Fruit fly (Drosophila melanogaster): ENCODE measurements around the gene CG32447.
A peak's percentile ranks its signal among the peaks of the same experiment; 100 is the strongest.

The CG32447 gene

dm6 chr3L:21652768-21653167 lies 53.4 kb downstream of the CG32447 start:
- TF ChIP-seq D1 (tag; optimal IDR thresholded peaks at IDR 0.05) (peak; percentile 66), EcR (GFP tag; optimal IDR thresholded peaks at IDR 0.05) (peak; percentile 58), CG8301 (tag; optimal IDR thresholded peaks at IDR 0.05) (no peak)

dm6 chr3L:21652124-21652523 lies 54.0 kb downstream of the CG32447 start:
- TF ChIP-seq fd96Ca (GFP tag; IDR thresholded peaks at IDR 0.05) (no peak), CG10348 (GFP tag; IDR thresholded peaks at IDR 0.05) (no peak), CG17806 (tag; optimal IDR thresholded peaks at IDR 0.05) (no peak), EcR (GFP tag; optimal IDR thresholded peaks at IDR 0.05) (no peak), Ets98B (GFP tag; IDR thresholded peaks at IDR 0.05) (no peak), CG14655 (GFP tag; optimal IDR thresholded peaks at IDR 0.05) (no peak), CG4496 (GFP tag; IDR thresholded peaks at IDR 0.05) (no peak), CG8159 (tag; optimal IDR thresholded peaks at IDR 0.05) (no peak), Pif1B (GFP tag; optimal IDR thresholded peaks at IDR 0.05) (no peak), D1 (tag; optimal IDR thresholded peaks at IDR 0.05) (no peak), CG34367 (tag; optimal IDR thresholded peaks at IDR 0.05) (no peak), Pif1A (GFP tag; optimal IDR thresholded peaks at IDR 0.05) (no peak), CG8301 (tag; optimal IDR thresholded peaks at IDR 0.05) (no peak), CG32121 (GFP tag; IDR thresholded peaks at IDR 0.05) (no peak)

- TF ChIP-seq fd96Ca (GFP tag; IDR thresholded peaks at IDR 0.05) (no peak), CG8159 (tag; optimal IDR thresholded peaks at IDR 0.05) (no peak), CG12605 (GFP tag; IDR thresholded peaks at IDR 0.05) (no peak), gl (tag; optimal IDR thresholded peaks at IDR 0.05) (no peak), Ets98B (GFP tag; IDR thresholded peaks at IDR 0.05) (no peak), EcR (GFP tag; optimal IDR thresholded peaks at IDR 0.05) (peak; percentile 20), CG13204 (GFP tag; optimal IDR thresholded peaks at IDR 0.05) (peak; percentile 64), Pif1B (GFP tag; optimal IDR thresholded peaks at IDR 0.05) (no peak), Snoo (tag; optimal IDR thresholded peaks at IDR 0.05) (no peak), CG8301 (tag; optimal IDR thresholded peaks at IDR 0.05) (no peak)
These were observed 54.8 kb downstream of the CG32447 start for dm6 chr3L:21651412-21651811.

dm6 chr3L:21647853-21648252 lies 58.3 kb downstream of the CG32447 start:
- no peak for TF ChIP-seq CG9948 (tag; optimal IDR thresholded peaks at IDR 0.05)
- TF ChIP-seq EcR (GFP tag; optimal IDR thresholded peaks at IDR 0.05), result no peak
- no peak for TF ChIP-seq D1 (tag; optimal IDR thresholded peaks at IDR 0.05)
- no peak for TF ChIP-seq CG4496 (GFP tag; IDR thresholded peaks at IDR 0.05)
- TF ChIP-seq CG10348 (GFP tag; IDR thresholded peaks at IDR 0.05), result no peak
- TF ChIP-seq CG34367 (tag; optimal IDR thresholded peaks at IDR 0.05), result no peak
- TF ChIP-seq CG17806 (tag; optimal IDR thresholded peaks at IDR 0.05), result no peak
- no peak for TF ChIP-seq fd96Ca (GFP tag; IDR thresholded peaks at IDR 0.05)
- no peak for TF ChIP-seq Ets98B (GFP tag; IDR thresholded peaks at IDR 0.05)
- no peak for TF ChIP-seq CG13204 (GFP tag; optimal IDR thresholded peaks at IDR 0.05)
- no peak for TF ChIP-seq gl (tag; optimal IDR thresholded peaks at IDR 0.05)
- no peak for TF ChIP-seq CG8301 (tag; optimal IDR thresholded peaks at IDR 0.05)
- TF ChIP-seq CG14655 (GFP tag; optimal IDR thresholded peaks at IDR 0.05), result no peak

dm6 chr3L:21645878-21646277 lies 60.3 kb downstream of the CG32447 start:
- TF ChIP-seq rn (GFP tag; IDR thresholded peaks at IDR 0.05) (no peak), Pif1B (GFP tag; optimal IDR thresholded peaks at IDR 0.05) (no peak), CG13204 (GFP tag; optimal IDR thresholded peaks at IDR 0.05) (no peak), CG9948 (tag; optimal IDR thresholded peaks at IDR 0.05) (no peak), fd96Ca (GFP tag; IDR thresholded peaks at IDR 0.05) (no peak), CG32121 (GFP tag; IDR thresholded peaks at IDR 0.05) (no peak), Pif1A (GFP tag; optimal IDR thresholded peaks at IDR 0.05) (no peak), CG14655 (GFP tag; optimal IDR thresholded peaks at IDR 0.05) (no peak), EcR (GFP tag; optimal IDR thresholded peaks at IDR 0.05) (no peak), CG4496 (GFP tag; IDR thresholded peaks at IDR 0.05) (no peak), CG34367 (tag; optimal IDR thresholded peaks at IDR 0.05) (no peak), CG10348 (GFP tag; IDR thresholded peaks at IDR 0.05) (no peak), CG15710 (tag; optimal IDR thresholded peaks at IDR 0.05) (no peak), CG8301 (tag; optimal IDR thresholded peaks at IDR 0.05) (no peak), D1 (tag; optimal IDR thresholded peaks at IDR 0.05) (no peak)

dm6 chr3L:21644607-21645006 lies 61.6 kb downstream of the CG32447 start, which contains the start of gene CG43980:
Gene CG43980 (plus strand): TSS chr3L:21644958.
- TF ChIP-seq Snoo (tag; optimal IDR thresholded peaks at IDR 0.05) (no peak), CG34367 (tag; optimal IDR thresholded peaks at IDR 0.05) (no peak), gl (tag; optimal IDR thresholded peaks at IDR 0.05) (no peak), CG13204 (GFP tag; optimal IDR thresholded peaks at IDR 0.05) (no peak), EcR (GFP tag; optimal IDR thresholded peaks at IDR 0.05) (no peak), Ets98B (GFP tag; IDR thresholded peaks at IDR 0.05) (no peak), Pif1B (GFP tag; optimal IDR thresholded peaks at IDR 0.05) (no peak), CG8301 (tag; optimal IDR thresholded peaks at IDR 0.05) (no peak), Pif1A (GFP tag; optimal IDR thresholded peaks at IDR 0.05) (no peak), CG8159 (tag; optimal IDR thresholded peaks at IDR 0.05) (no peak), fd96Ca (GFP tag; IDR thresholded peaks at IDR 0.05) (no peak), D1 (tag; optimal IDR thresholded peaks at IDR 0.05) (no peak), CG10348 (GFP tag; IDR thresholded peaks at IDR 0.05) (no peak), rn (GFP tag; IDR thresholded peaks at IDR 0.05) (no peak), CG4496 (GFP tag; IDR thresholded peaks at IDR 0.05) (no peak), CG14655 (GFP tag; optimal IDR thresholded peaks at IDR 0.05) (no peak), CG9948 (tag; optimal IDR thresholded peaks at IDR 0.05) (no peak)

- TF ChIP-seq CG34367 (tag; optimal IDR thresholded peaks at IDR 0.05) (no peak), CG13204 (GFP tag; optimal IDR thresholded peaks at IDR 0.05) (peak; percentile 69), CG9948 (tag; optimal IDR thresholded peaks at IDR 0.05) (no peak), CG15710 (tag; optimal IDR thresholded peaks at IDR 0.05) (no peak), CG32121 (GFP tag; IDR thresholded peaks at IDR 0.05) (no peak), Ets98B (GFP tag; IDR thresholded peaks at IDR 0.05) (no peak), CG8159 (tag; optimal IDR thresholded peaks at IDR 0.05) (no peak), CG10348 (GFP tag; IDR thresholded peaks at IDR 0.05) (no peak), D1 (tag; optimal IDR thresholded peaks at IDR 0.05) (no peak), CG4496 (GFP tag; IDR thresholded peaks at IDR 0.05) (peak; percentile 41; the same call in 2 of the 3 replicates), Pif1A (GFP tag; optimal IDR thresholded peaks at IDR 0.05) (no peak), CG12605 (GFP tag; IDR thresholded peaks at IDR 0.05) (no peak), CG17806 (tag; optimal IDR thresholded peaks at IDR 0.05) (no peak), EcR (GFP tag; optimal IDR thresholded peaks at IDR 0.05) (peak; percentile 91)
These were observed 62.0 kb downstream of the CG32447 start for dm6 chr3L:21644176-21644575.

Measured in whole organism, pupa.